Worm (Caenorhabditis elegans) whole organism, L1 larva: ENCODE results near the gene C41C4.9.
A peak's percentile ranks its signal among the peaks of the same experiment; 100 is the strongest.

Source experiments
- C34B4.2 ChIP-seq: sonication (generic microtip); optimal IDR thresholded peaks from 2 replicates; lab custom pipeline; 2017; ENCODE audit warnings: mild to moderate bottlenecking, missing genetic modification characterization, missing compliant biosample characterization
- F16B12.6 ChIP-seq: fragments of 150-350 bp; optimal IDR thresholded peaks from 2 replicates; lab custom pipeline; 2014; ENCODE audit warnings: missing biosample characterization, missing genetic modification characterization
- aha-1 ChIP-seq: fragments of 150-350 bp; optimal IDR thresholded peaks from 2 replicates; lab custom pipeline; 2014; ENCODE audit warnings: missing biosample characterization, missing genetic modification characterization
- blmp-1 ChIP-seq: fragments of 150-350 bp; optimal IDR thresholded peaks from 2 replicates; lab custom pipeline; 2014; ENCODE audit warnings: missing biosample characterization, missing genetic modification characterization
- ceh-8 ChIP-seq: fragments of 200-800 bp; sonication (Bioruptor generic); optimal IDR thresholded peaks from 2 replicates; lab custom pipeline; 2018; ENCODE audit warnings: mild to moderate bottlenecking, missing genetic modification characterization, moderate library complexity, missing compliant biosample characterization
- ceh-82 ChIP-seq, 3 experiments: fragments of 150-350 bp in 1 of 3; sonication (generic microtip) in 2 of 3; optimal IDR thresholded peaks; 2 replicates each; lab custom pipeline; 2014 to 2017; ENCODE audit warnings: missing biosample characterization in 3 of 3, missing genetic modification characterization in 3 of 3
- ceh-90 ChIP-seq: sonication (generic microtip); optimal IDR thresholded peaks from 2 replicates; lab custom pipeline; 2016; ENCODE audit warnings: missing genetic modification characterization, missing compliant biosample characterization
- dpl-1 ChIP-seq, 3 experiments: fragments of 150-350 bp in 2 of 3; sonication (generic microtip) in 1 of 3; optimal IDR thresholded peaks; 2 replicates each; lab custom pipeline; 2014 to 2017; ENCODE audit warnings: missing biosample characterization in 3 of 3, missing genetic modification characterization in 3 of 3, missing genetic modification reagents in 3 of 3
- dsc-1 ChIP-seq: sonication (generic microtip); optimal IDR thresholded peaks from 2 replicates; lab custom pipeline; 2016; ENCODE audit warnings: mild to moderate bottlenecking, missing genetic modification characterization, missing compliant biosample characterization
- efl-1 ChIP-seq, 4 experiments: fragments of 150-350 bp; optimal IDR thresholded peaks in 3 of 4; peaks in 1 of 4; 1 replicate in 1 of 4; 2 replicates in 3 of 4; lab custom pipeline; 2014; ENCODE audit warnings: missing biosample characterization in 2 of 4, missing genetic modification characterization in 2 of 4, missing genetic modification reagents in 2 of 4
- elt-2 ChIP-seq: sonication (generic microtip); optimal IDR thresholded peaks from 2 replicates; lab custom pipeline; 2016; ENCODE audit warnings: missing genetic modification characterization, mild to moderate bottlenecking, inconsistent platforms, missing compliant biosample characterization, missing genetic modification reagents
- elt-3 ChIP-seq, 6 experiments: fragments of 150-350 bp in 1 of 6; sonication (generic microtip); optimal IDR thresholded peaks; 2 replicates each; lab custom pipeline; 2017 to 2018; ENCODE audit warnings: missing biosample characterization in 6 of 6, missing genetic modification characterization in 6 of 6, inconsistent platforms in 1 of 6
- fkh-4 ChIP-seq: sonication (generic microtip); optimal IDR thresholded peaks from 2 replicates; lab custom pipeline; 2016; ENCODE audit warnings: missing compliant biosample characterization, missing genetic modification characterization, borderline replicate concordance
- fkh-8 ChIP-seq: sonication (generic microtip); optimal IDR thresholded peaks from 2 replicates; lab custom pipeline; 2016; ENCODE audit warnings: mild to moderate bottlenecking, missing genetic modification characterization, missing compliant biosample characterization
- fos-1 ChIP-seq: fragments of 150-350 bp; optimal IDR thresholded peaks from 2 replicates; lab custom pipeline; 2014; ENCODE audit warnings: missing biosample characterization, missing genetic modification characterization
- grh-1 ChIP-seq: fragments of 200-800 bp; sonication (Bioruptor generic); IDR thresholded peaks from 2 replicates; pipeline ENCODE4 v1.3.6; 2022; ENCODE audit warnings: missing genetic modification reagents, missing genetic modification characterization, missing compliant biosample characterization
- irx-1 ChIP-seq: sonication (generic microtip); optimal IDR thresholded peaks from 2 replicates; lab custom pipeline; 2016; ENCODE audit warnings: missing genetic modification characterization, missing compliant biosample characterization
- lin-14 ChIP-seq: fragments of 200-800 bp; sonication (Bioruptor generic); optimal IDR thresholded peaks from 2 replicates; lab custom pipeline; 2018; ENCODE audit warnings: mild to moderate bottlenecking, missing genetic modification characterization, moderate library complexity, missing compliant biosample characterization
- lin-15B ChIP-seq: fragments of 150-350 bp; sonication (generic microtip); optimal IDR thresholded peaks from 3 replicates; lab custom pipeline; 2014; ENCODE audit warnings: missing biosample characterization, missing genetic modification characterization
- lin-35 ChIP-seq, 2 experiments: fragments of 150-350 bp; optimal IDR thresholded peaks; 2 replicates each; lab custom pipeline; 2014; ENCODE audit warnings: missing biosample characterization in 2 of 2, missing genetic modification characterization in 2 of 2, missing genetic modification reagents in 2 of 2
- lir-3 ChIP-seq: sonication (generic microtip); optimal IDR thresholded peaks from 2 replicates; lab custom pipeline; 2016; ENCODE audit warnings: mild to moderate bottlenecking, missing genetic modification characterization, moderate library complexity, missing compliant biosample characterization; ENCODE audit not compliant: poor library complexity
- lsy-2 ChIP-seq, 2 experiments: fragments of 150-350 bp; optimal IDR thresholded peaks; 2 replicates each; lab custom pipeline; 2014; ENCODE audit warnings: missing biosample characterization in 2 of 2, missing genetic modification characterization in 2 of 2
- mdl-1 ChIP-seq, 2 experiments: fragments of 150-350 bp; optimal IDR thresholded peaks; 2 replicates each; lab custom pipeline; 2014 to 2017; ENCODE audit warnings: missing biosample characterization in 2 of 2, missing genetic modification characterization in 2 of 2, inconsistent platforms in 1 of 2
- mef-2 ChIP-seq: fragments of 150-350 bp; optimal IDR thresholded peaks from 2 replicates; lab custom pipeline; 2014; ENCODE audit warnings: missing biosample characterization, missing genetic modification characterization
- mep-1 ChIP-seq: fragments of 150-350 bp; optimal IDR thresholded peaks from 2 replicates; lab custom pipeline; 2014; ENCODE audit warnings: missing biosample characterization, missing genetic modification characterization
- nhr-11 ChIP-seq: fragments of 150-350 bp; optimal IDR thresholded peaks from 2 replicates; lab custom pipeline; 2014; ENCODE audit warnings: missing biosample characterization, missing genetic modification characterization
- nhr-12 ChIP-seq: sonication (generic microtip); optimal IDR thresholded peaks from 2 replicates; lab custom pipeline; 2017; ENCODE audit warnings: missing biosample characterization, missing genetic modification characterization
- nhr-19 ChIP-seq: fragments of 200-800 bp; sonication (Bioruptor generic); conservative IDR thresholded peaks from 2 replicates; pipeline ENCODE4 v1.3.6; 2022; ENCODE audit warnings: missing genetic modification characterization, missing compliant biosample characterization
- nhr-20 ChIP-seq: sonication (generic microtip); optimal IDR thresholded peaks from 2 replicates; lab custom pipeline; 2016; ENCODE audit warnings: mild to moderate bottlenecking, missing genetic modification characterization, missing compliant biosample characterization
- nhr-47 ChIP-seq: sonication (generic microtip); optimal IDR thresholded peaks from 2 replicates; lab custom pipeline; 2016; ENCODE audit warnings: mild to moderate bottlenecking, missing genetic modification characterization, moderate library complexity, missing compliant biosample characterization
- nhr-71 ChIP-seq: sonication (generic microtip); optimal IDR thresholded peaks from 2 replicates; lab custom pipeline; 2016; ENCODE audit warnings: mild to moderate bottlenecking, missing genetic modification characterization, moderate library complexity, missing compliant biosample characterization
- nhr-77 ChIP-seq: fragments of 150-350 bp; optimal IDR thresholded peaks from 2 replicates; lab custom pipeline; 2014; ENCODE audit warnings: missing biosample characterization, missing genetic modification characterization
- nhr-85 ChIP-seq: sonication (generic microtip); peaks from one replicate; lab custom pipeline; 2016; ENCODE audit warnings: missing genetic modification characterization, inconsistent platforms, missing compliant biosample characterization
- nhr-90 ChIP-seq: sonication (generic microtip); optimal IDR thresholded peaks from 2 replicates; lab custom pipeline; 2016; ENCODE audit warnings: mild to moderate bottlenecking, missing genetic modification characterization, missing compliant biosample characterization; ENCODE audit not compliant: poor library complexity
- pag-3 ChIP-seq: sonication (generic microtip); optimal IDR thresholded peaks from 2 replicates; lab custom pipeline; 2017; ENCODE audit warnings: missing genetic modification characterization, mild to moderate bottlenecking, missing compliant biosample characterization, antibody characterized with exemption, borderline replicate concordance; ENCODE audit not compliant: insufficient read depth
- pax-3 ChIP-seq: fragments of 200-800 bp; sonication (Bioruptor generic); optimal IDR thresholded peaks from 2 replicates; lab custom pipeline; 2018; ENCODE audit warnings: mild to moderate bottlenecking, missing genetic modification characterization, moderate library complexity, missing compliant biosample characterization
- rnt-1 ChIP-seq: sonication (generic microtip); optimal IDR thresholded peaks from 2 replicates; lab custom pipeline; 2016; ENCODE audit warnings: mild to moderate bottlenecking, missing genetic modification characterization, moderate library complexity, missing compliant biosample characterization
- skn-1 ChIP-seq: fragments of 150-350 bp; optimal IDR thresholded peaks from 2 replicates; lab custom pipeline; 2014; ENCODE audit warnings: missing biosample characterization, missing genetic modification characterization
- snu-23 ChIP-seq: sonication (generic microtip); optimal IDR thresholded peaks from 2 replicates; lab custom pipeline; 2016; ENCODE audit warnings: missing genetic modification characterization, missing compliant biosample characterization
- sox-4 ChIP-seq: sonication (generic microtip); optimal IDR thresholded peaks from 2 replicates; lab custom pipeline; 2016; ENCODE audit warnings: missing genetic modification characterization, missing compliant biosample characterization
- swsn-7 ChIP-seq: sonication (generic microtip); optimal IDR thresholded peaks from 2 replicates; lab custom pipeline; 2016; ENCODE audit warnings: missing genetic modification characterization, missing compliant biosample characterization
- tbx-2 ChIP-seq: sonication (generic microtip); optimal IDR thresholded peaks from 2 replicates; lab custom pipeline; 2016; ENCODE audit warnings: missing genetic modification characterization, missing compliant biosample characterization
- unc-130 ChIP-seq: fragments of 150-350 bp; optimal IDR thresholded peaks from 2 replicates; lab custom pipeline; 2017; ENCODE audit warnings: missing biosample characterization, missing genetic modification characterization, inconsistent platforms
- unc-30 ChIP-seq: sonication (generic microtip); optimal IDR thresholded peaks from 2 replicates; lab custom pipeline; 2017; ENCODE audit warnings: missing biosample characterization, missing genetic modification characterization
- unc-62 ChIP-seq: fragments of 150-350 bp; optimal IDR thresholded peaks from 2 replicates; lab custom pipeline; 2014; ENCODE audit warnings: missing biosample characterization, missing genetic modification reagents, missing genetic modification characterization
- unc-86 ChIP-seq: sonication (generic microtip); optimal IDR thresholded peaks from 2 replicates; lab custom pipeline; 2016; ENCODE audit warnings: missing genetic modification characterization, missing compliant biosample characterization
- xbp-1 ChIP-seq: sonication (generic microtip); optimal IDR thresholded peaks from 2 replicates; lab custom pipeline; 2016; ENCODE audit warnings: missing genetic modification characterization, missing compliant biosample characterization
- zip-4 ChIP-seq: fragments of 200-800 bp; sonication (Bioruptor generic); optimal IDR thresholded peaks from 2 replicates; lab custom pipeline; 2018; ENCODE audit warnings: mild to moderate bottlenecking, missing genetic modification characterization, moderate library complexity, missing compliant biosample characterization
- ztf-11 ChIP-seq, 2 experiments: sonication (generic microtip); optimal IDR thresholded peaks; 2 replicates each; lab custom pipeline; 2016 to 2017; ENCODE audit warnings: missing genetic modification characterization in 2 of 2, missing biosample characterization in 1 of 2, missing compliant biosample characterization in 1 of 2
- ztf-4 ChIP-seq: fragments of 150-350 bp; optimal IDR thresholded peaks from 2 replicates; lab custom pipeline; 2014; ENCODE audit warnings: missing biosample characterization, missing genetic modification characterization

Gene C41C4.9

DNA sequence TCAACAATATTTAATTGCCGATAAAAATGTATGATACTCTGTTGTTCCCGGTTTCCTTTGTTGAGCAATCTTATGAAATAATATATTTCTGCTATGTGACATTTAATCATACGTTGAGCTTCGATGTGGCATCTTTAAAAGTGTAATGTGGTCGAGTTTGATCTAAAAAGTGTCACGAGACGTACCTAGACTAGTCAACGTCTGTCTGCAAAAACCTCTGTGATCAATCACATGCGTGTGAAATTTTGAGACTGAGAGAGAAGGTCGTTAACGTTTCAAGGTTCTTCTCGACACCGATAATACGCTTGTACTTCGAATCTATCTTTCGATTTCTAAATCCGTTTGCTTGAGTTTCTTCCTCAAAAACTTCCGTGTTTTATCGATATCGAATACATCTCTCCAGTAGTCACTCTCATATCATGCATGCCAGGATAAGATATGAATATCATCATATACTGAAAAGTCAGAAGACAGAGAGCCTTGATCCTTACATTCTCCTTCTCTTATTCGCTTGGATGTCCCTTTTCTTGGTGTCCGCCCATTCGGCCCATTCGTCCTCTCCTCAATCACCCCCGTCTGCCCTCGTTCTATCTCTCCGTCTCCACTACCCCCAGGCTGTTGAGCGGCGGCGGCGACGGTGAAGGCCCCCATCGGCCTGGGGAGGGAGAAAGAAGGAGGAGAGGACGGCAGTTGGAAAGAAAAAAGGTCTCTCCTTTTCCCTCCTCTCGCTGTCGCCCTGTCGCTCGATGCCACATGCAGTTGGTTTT is 21.0 kb downstream of the C41C4.9 start:
- peak; percentile 15 for TF ChIP-seq fkh-8 (tag; lab: Kevin White, UChicago)
- peak; percentile 59 for TF ChIP-seq nhr-47
- TF ChIP-seq elt-2 (tag; lab: Kevin White, UChicago), result peak; percentile 17
- TF ChIP-seq ceh-8, result peak; percentile 42
- peak; percentile 70 for TF ChIP-seq grh-1 (GFP tag; lab: Robert Waterston, UW)
- TF ChIP-seq C34B4.2 (tag; lab: Kevin White, UChicago), result no peak
- peak; percentile 81 for TF ChIP-seq pag-3 (tag; lab: Kevin White, UChicago)
- peak; percentile 82 for TF ChIP-seq lin-14 (GFP tag; lab: Kevin White, UChicago)
- TF ChIP-seq ztf-4 (tag; lab: Kevin White, UChicago), result peak; percentile 57
- TF ChIP-seq nhr-71 (tag; lab: Kevin White, UChicago), result peak; percentile 93
- peak; percentile 30 for TF ChIP-seq ceh-90 (tag; lab: Kevin White, UChicago)
- peak; percentile 30 for TF ChIP-seq nhr-11
- no peak for TF ChIP-seq nhr-77
- no peak for TF ChIP-seq zip-4 (GFP tag; lab: Kevin White, UChicago)
- peak; percentile 6 to 33 for TF ChIP-seq efl-1 (optimal IDR thresholded peaks at IDR 0.05; lab: Kevin White, UChicago)
- peak; percentile 12 to 58 for TF ChIP-seq efl-1 (GFP tag; optimal IDR thresholded peaks at IDR 0.05 in 1 of 2; lab: Kevin White, UChicago)
- peak; percentile 19 to 75 for TF ChIP-seq lin-35 (GFP tag; optimal IDR thresholded peaks at IDR 0.05; lab: Kevin White, UChicago)
- no peak for TF ChIP-seq fkh-4
- peak; percentile 43 for TF ChIP-seq skn-1 (tag; lab: Kevin White, UChicago)
- TF ChIP-seq irx-1 (tag; lab: Kevin White, UChicago), result peak; percentile 30
- peak; percentile 78 for TF ChIP-seq rnt-1 (tag; lab: Kevin White, UChicago)
- TF ChIP-seq lin-15B (tag; lab: Kevin White, UChicago), result peak; percentile 14
- peak; percentile 69 to 76 for TF ChIP-seq lsy-2 (tag; optimal IDR thresholded peaks at IDR 0.05; lab: Kevin White, UChicago)
- peak in 1 of 2 experiments; percentile 12 for TF ChIP-seq ztf-11 (tag; optimal IDR thresholded peaks at IDR 0.05; lab: Kevin White, UChicago)
- no peak for TF ChIP-seq nhr-12
- peak; percentile 11 for TF ChIP-seq F16B12.6 (tag; lab: Kevin White, UChicago)
- TF ChIP-seq unc-130 (tag; lab: Kevin White, UChicago), result peak; percentile 90
- peak; percentile 72 for TF ChIP-seq xbp-1
- peak; percentile 55 for TF ChIP-seq blmp-1 (tag; lab: Kevin White, UChicago)
- peak; percentile 22 for TF ChIP-seq aha-1 (tag; lab: Kevin White, UChicago)
- TF ChIP-seq nhr-19 (GFP tag; lab: Robert Waterston, UW), result peak; percentile 76
- peak; percentile 41 for TF ChIP-seq nhr-90
- peak; percentile 33 for TF ChIP-seq lir-3 (tag; lab: Kevin White, UChicago)
- peak; percentile 50 for TF ChIP-seq tbx-2 (tag; lab: Kevin White, UChicago)
- no peak for TF ChIP-seq fos-1 (tag; lab: Kevin White, UChicago)
- peak; percentile 92 for TF ChIP-seq nhr-85 (tag; lab: Kevin White, UChicago)
- no peak for TF ChIP-seq unc-62
- peak; percentile 87 for TF ChIP-seq snu-23 (GFP tag; lab: Kevin White, UChicago)
- peak; percentile 92 for TF ChIP-seq nhr-20 (tag; lab: Kevin White, UChicago)
- TF ChIP-seq mep-1 (tag; lab: Kevin White, UChicago), result peak; percentile 21
- no peak for TF ChIP-seq sox-4 (tag; lab: Kevin White, UChicago)
- TF ChIP-seq elt-3 (tag; optimal IDR thresholded peaks at IDR 0.05; lab: Kevin White, UChicago), result peak in 5 of 6 experiments; percentile 9 to 77 (median 50)
- peak; percentile 15 for TF ChIP-seq dsc-1 (tag; lab: Kevin White, UChicago)
- TF ChIP-seq ceh-82 (tag; optimal IDR thresholded peaks at IDR 0.05; lab: Kevin White, UChicago), result peak in 2 of 3 experiments; percentile 39 to 41
- no peak for TF ChIP-seq unc-30
- TF ChIP-seq pax-3 (tag; lab: Kevin White, UChicago), result peak; percentile 14
- TF ChIP-seq mdl-1 (tag; optimal IDR thresholded peaks at IDR 0.05; lab: Kevin White, UChicago), result peak in 1 of 2 experiments; percentile 80
- peak; percentile 0 to 53 (median 17) for TF ChIP-seq dpl-1 (GFP tag; optimal IDR thresholded peaks at IDR 0.05; lab: Kevin White, UChicago)
- peak; percentile 3 for TF ChIP-seq unc-86 (tag; lab: Kevin White, UChicago)
- TF ChIP-seq swsn-7, result peak; percentile 27
- TF ChIP-seq mef-2 (tag; lab: Kevin White, UChicago), result no peak
